Fruit fly (Drosophila melanogaster) whole organism, embryonic: ENCODE measurements around the gene ppk24.
A peak's percentile ranks its signal among the peaks of the same experiment; 100 is the strongest.

Source experiments
- Adf1 ChIP-seq: fragments of 200-800 bp; sonication (Bioruptor generic); IDR thresholded peaks from 2 replicates; pipeline ENCODE4 v1.3.6; 2022; ENCODE audit warnings: missing biosample characterization, missing genetic modification characterization
- Antp ChIP-seq: fragments of 200-800 bp; sonication (Bioruptor generic); optimal IDR thresholded peaks from 3 replicates; lab custom pipeline; 2016; ENCODE audit warnings: missing biosample characterization, missing genetic modification characterization
- Awh ChIP-seq: fragments of 200-800 bp; sonication (Bioruptor generic); IDR thresholded peaks from 2 replicates; pipeline ENCODE4, ENCODE4 v1.3.6; 2022; ENCODE audit warnings: missing biosample characterization, missing genetic modification characterization
- CG10267 ChIP-seq: fragments of 200-800 bp; sonication (Bioruptor generic); optimal IDR thresholded peaks from 2 replicates; lab custom pipeline; 2018; ENCODE audit warnings: missing biosample characterization, mild to moderate bottlenecking, missing genetic modification characterization, moderate library complexity
- CG10431 ChIP-seq: fragments of 200-800 bp; sonication (Bioruptor generic); optimal IDR thresholded peaks from 3 replicates; lab custom pipeline; 2018; ENCODE audit warnings: missing biosample characterization, mild to moderate bottlenecking, missing genetic modification characterization
- CG12104 ChIP-seq: fragments of 200-800 bp; sonication (Bioruptor generic); optimal IDR thresholded peaks from 3 replicates; lab custom pipeline; 2016; ENCODE audit warnings: missing biosample characterization, missing genetic modification characterization
- CG12219 ChIP-seq: fragments of 200-800 bp; sonication (Bioruptor generic); optimal IDR thresholded peaks from 3 replicates; lab custom pipeline; 2018; ENCODE audit warnings: missing biosample characterization, mild to moderate bottlenecking, missing genetic modification characterization
- CG1233 ChIP-seq: fragments of 200-800 bp; sonication (Bioruptor generic); optimal IDR thresholded peaks from 4 replicates; lab custom pipeline; 2018; ENCODE audit warnings: missing biosample characterization, mild to moderate bottlenecking, missing genetic modification characterization
- CG13296 ChIP-seq: fragments of 200-800 bp; sonication (Bioruptor generic); optimal IDR thresholded peaks from 3 replicates; lab custom pipeline; 2018; ENCODE audit warnings: missing biosample characterization, mild to moderate bottlenecking, missing genetic modification characterization
- CG13894 ChIP-seq: fragments of 200-800 bp; sonication (Bioruptor generic); optimal IDR thresholded peaks from 3 replicates; lab custom pipeline; 2018; ENCODE audit warnings: missing biosample characterization, mild to moderate bottlenecking, missing genetic modification characterization, moderate library complexity
- CG15479 ChIP-seq: fragments of 200-800 bp; sonication (Bioruptor generic); optimal IDR thresholded peaks from 3 replicates; lab custom pipeline; 2019; ENCODE audit warnings: missing biosample characterization, mild to moderate bottlenecking, missing genetic modification characterization, moderate library complexity
- CG16779 ChIP-seq: fragments of 200-800 bp; sonication (Bioruptor generic); IDR thresholded peaks from 2 replicates; pipeline ENCODE4 v1.3.6; 2022; ENCODE audit warnings: missing biosample characterization, missing genetic modification characterization
- CG17186 ChIP-seq: fragments of 200-800 bp; sonication (Bioruptor generic); optimal IDR thresholded peaks from 3 replicates; lab custom pipeline; 2017; ENCODE audit warnings: missing biosample characterization, missing genetic modification reagents, missing genetic modification characterization
- CG17359 ChIP-seq: fragments of 200-800 bp; sonication (Bioruptor generic); optimal IDR thresholded peaks from 3 replicates; lab custom pipeline; 2018; ENCODE audit warnings: missing biosample characterization, mild to moderate bottlenecking, missing genetic modification characterization, moderate library complexity
- CG2678 ChIP-seq: fragments of 200-800 bp; sonication (Bioruptor generic); optimal IDR thresholded peaks from 3 replicates; lab custom pipeline; 2019; ENCODE audit warnings: missing biosample characterization, mild to moderate bottlenecking, missing genetic modification characterization, moderate library complexity
- CG31441 ChIP-seq: fragments of 200-800 bp; sonication (Bioruptor generic); IDR thresholded peaks from 2 replicates; pipeline ENCODE4 v1.3.6; 2022; ENCODE audit warnings: missing biosample characterization, missing genetic modification characterization
- CG34376 ChIP-seq: fragments of 200-800 bp; sonication (Bioruptor generic); optimal IDR thresholded peaks from 2 replicates; lab custom pipeline; 2018; ENCODE audit warnings: missing biosample characterization, mild to moderate bottlenecking, missing genetic modification characterization
- CG4617 ChIP-seq: fragments of 200-800 bp; sonication (Bioruptor generic); optimal IDR thresholded peaks from 3 replicates; lab custom pipeline; 2016; ENCODE audit warnings: missing biosample characterization, missing genetic modification characterization, borderline replicate concordance
- CG6813 ChIP-seq: fragments of 200-800 bp; sonication (Bioruptor generic); optimal IDR thresholded peaks from 2 replicates; lab custom pipeline; 2017; ENCODE audit warnings: missing biosample characterization, missing genetic modification characterization, mild to moderate bottlenecking, moderate library complexity, missing genetic modification reagents
- CG6854 ChIP-seq: fragments of 200-800 bp; sonication (Bioruptor generic); optimal IDR thresholded peaks from 3 replicates; lab custom pipeline; 2017; ENCODE audit warnings: missing biosample characterization, mild to moderate bottlenecking, missing genetic modification characterization
- D ChIP-seq, 2 experiments: fragments of 200-800 bp in 1 of 2; fragments of >200 bp in 1 of 2; sonication (Bioruptor generic) in 1 of 2; optimal IDR thresholded peaks; 2 replicates in 1 of 2; 3 replicates in 1 of 2; lab custom pipeline; 2017; ENCODE audit warnings: mild to moderate bottlenecking in 1 of 2, missing biosample characterization in 1 of 2, missing genetic modification characterization in 1 of 2, missing genetic modification reagents in 1 of 2
- Deaf1 ChIP-seq: fragments of 200-800 bp; optimal IDR thresholded peaks from 3 replicates; lab custom pipeline; 2019; ENCODE audit warnings: missing biosample characterization, mild to moderate bottlenecking, missing genetic modification characterization, moderate library complexity
- Dip2 ChIP-seq: fragments of 200-800 bp; sonication (Bioruptor generic); IDR thresholded peaks from 2 replicates; pipeline ENCODE4 v1.3.6; 2022; ENCODE audit warnings: missing biosample characterization, missing genetic modification characterization
- Dll ChIP-seq: fragments of 200-800 bp; sonication (Bioruptor generic); IDR thresholded peaks from 4 replicates; pipeline ENCODE4 v1.3.6; 2022; ENCODE audit warnings: missing biosample characterization, missing genetic modification characterization; ENCODE audit not compliant: partially characterized antibody
- Dp ChIP-seq: fragments of 200-800 bp; sonication (Bioruptor generic); optimal IDR thresholded peaks from 2 replicates; lab custom pipeline; 2018; ENCODE audit warnings: missing biosample characterization, mild to moderate bottlenecking, missing genetic modification characterization, moderate library complexity
- Fer3 ChIP-seq: fragments of 200-800 bp; sonication (Bioruptor generic); optimal IDR thresholded peaks from 2 replicates; lab custom pipeline; 2018; ENCODE audit warnings: missing biosample characterization, mild to moderate bottlenecking, missing genetic modification characterization, moderate library complexity
- Med ChIP-seq: fragments of 200-800 bp; sonication (Bioruptor generic); peaks from one replicate; lab custom pipeline; 2016; ENCODE audit warnings: missing biosample characterization, missing genetic modification characterization, mild to moderate bottlenecking, inconsistent platforms, moderate library complexity
- Mes4 ChIP-seq: fragments of 200-800 bp; sonication (Bioruptor generic); optimal IDR thresholded peaks from 2 replicates; lab custom pipeline; 2016; ENCODE audit warnings: missing biosample characterization, missing genetic modification characterization
- NC2α ChIP-seq: fragments of 200-800 bp; sonication (Bioruptor generic); optimal IDR thresholded peaks from 2 replicates; lab custom pipeline; 2016; ENCODE audit warnings: missing biosample characterization, missing genetic modification characterization
- Rfx ChIP-seq: fragments of 200-800 bp; sonication (Bioruptor generic); IDR thresholded peaks from 2 replicates; pipeline ENCODE4 v1.3.6; 2022; ENCODE audit warnings: missing biosample characterization, missing genetic modification characterization
- al ChIP-seq: fragments of 200-800 bp; sonication (Bioruptor generic); IDR thresholded peaks from 2 replicates; pipeline ENCODE4 v1.3.6; 2022; ENCODE audit warnings: missing biosample characterization, missing genetic modification characterization
- amos ChIP-seq: fragments of 200-800 bp; sonication (Bioruptor generic); IDR thresholded peaks from 2 replicates; pipeline ENCODE4 v1.3.6; 2022; ENCODE audit warnings: missing biosample characterization, missing genetic modification characterization; ENCODE audit not compliant: partially characterized antibody
- exex ChIP-seq: fragments of 200-800 bp; sonication (Bioruptor generic); optimal IDR thresholded peaks from 4 replicates; lab custom pipeline; 2018; ENCODE audit warnings: missing biosample characterization, mild to moderate bottlenecking, missing genetic modification characterization, moderate library complexity
- gce ChIP-seq: fragments of 200-800 bp; sonication (Bioruptor generic); IDR thresholded peaks from 3 replicates; pipeline ENCODE4 v1.3.6; 2022; ENCODE audit warnings: missing biosample characterization, missing genetic modification characterization
- h ChIP-seq: fragments of >200 bp; optimal IDR thresholded peaks from 2 replicates; lab custom pipeline; 2017
- lab ChIP-seq: fragments of 200-800 bp; sonication (Bioruptor generic); optimal IDR thresholded peaks from 3 replicates; lab custom pipeline; 2017; ENCODE audit warnings: missing biosample characterization, missing genetic modification characterization, mild to moderate bottlenecking, moderate library complexity, missing genetic modification reagents
- mam ChIP-seq: fragments of 200-800 bp; sonication (Bioruptor generic); optimal IDR thresholded peaks from 3 replicates; lab custom pipeline; 2016; ENCODE audit warnings: missing biosample characterization, missing genetic modification characterization
- otp ChIP-seq: fragments of 200-800 bp; sonication (Bioruptor generic); IDR thresholded peaks from 3 replicates; pipeline ENCODE4, ENCODE4 v1.3.6; 2022; ENCODE audit warnings: missing biosample characterization, missing genetic modification characterization
- pita ChIP-seq: fragments of 200-800 bp; sonication (Bioruptor generic); optimal IDR thresholded peaks from 2 replicates; lab custom pipeline; 2017; ENCODE audit warnings: missing biosample characterization, mild to moderate bottlenecking, missing genetic modification characterization
- slp2 ChIP-seq: fragments of 200-800 bp; sonication (Bioruptor generic); optimal IDR thresholded peaks from 2 replicates; lab custom pipeline; 2016; ENCODE audit warnings: missing biosample characterization, missing genetic modification characterization
- sr ChIP-seq: fragments of 200-800 bp; sonication (Bioruptor generic); IDR thresholded peaks from 3 replicates; pipeline ENCODE4 v1.3.6; 2022; ENCODE audit warnings: missing biosample characterization, missing genetic modification characterization
- stwl ChIP-seq: fragments of 200-800 bp; sonication (Bioruptor generic); optimal IDR thresholded peaks from 3 replicates; lab custom pipeline; 2018; ENCODE audit warnings: missing biosample characterization, mild to moderate bottlenecking, missing genetic modification characterization, moderate library complexity
- tll ChIP-seq, 2 experiments: fragments of 200-800 bp in 1 of 2; fragments of >200 bp in 1 of 2; sonication (Bioruptor generic) in 1 of 2; optimal IDR thresholded peaks; 2 replicates each; lab custom pipeline; 2017 to 2019; ENCODE audit warnings: missing biosample characterization in 2 of 2, missing genetic modification characterization in 2 of 2, mild to moderate bottlenecking in 1 of 2, moderate library complexity in 1 of 2
- toy ChIP-seq: fragments of 200-800 bp; sonication (Bioruptor generic); IDR thresholded peaks from 2 replicates; pipeline ENCODE4 v1.3.6; 2022; ENCODE audit warnings: missing biosample characterization, missing genetic modification characterization
- twi ChIP-seq: fragments of 200-800 bp; optimal IDR thresholded peaks from 2 replicates; lab custom pipeline; 2019; ENCODE audit warnings: missing biosample characterization, mild to moderate bottlenecking, missing genetic modification characterization, moderate library complexity
- zen ChIP-seq: fragments of 200-800 bp; sonication (Bioruptor generic); optimal IDR thresholded peaks from 3 replicates; lab custom pipeline; 2018; ENCODE audit warnings: missing biosample characterization, mild to moderate bottlenecking, missing genetic modification characterization, moderate library complexity

The ppk24 gene

dm6 chr3R:31222890-31223569, 42.5 kb upstream of the ppk24 start (continued):
- TF ChIP-seq amos (peak; percentile 21; the same call in 1 of the 2 replicates), CG15479 (GFP tag; lab: Kevin White, UChicago) (peak; percentile 77), Deaf1 (tag; lab: Kevin White, UChicago) (peak; percentile 8), lab (no peak), CG2678 (tag; lab: Kevin White, UChicago) (no peak), CG16779 (GFP tag; lab: Robert Waterston, UW) (peak; percentile 9; the same call in 1 of the 2 replicates), CG13894 (peak; percentile 93), zen (peak; percentile 62), CG10267 (tag; lab: Kevin White, UChicago) (no peak), h (lab: Kevin White, UChicago) (no peak), slp2 (GFP tag; lab: Kevin White, UChicago) (no peak), Rfx (GFP tag; lab: Robert Waterston, UW) (peak; percentile 57; the same call in 1 of the 2 replicates), tll (GFP tag; optimal IDR thresholded peaks at IDR 0.05; lab: Kevin White, UChicago) (no peak), CG6854 (GFP tag; lab: Kevin White, UChicago) (no peak), CG4617 (no peak), Med (GFP tag; lab: Kevin White, UChicago) (peak; percentile 23)

dm6 chr3R:31223971-31224860, 41.3 kb upstream of the ppk24 start:
- TF ChIP-seq CG12104 (GFP tag; lab: Kevin White, UChicago) (no peak), CG10431 (no peak), NC2α (GFP tag; lab: Kevin White, UChicago) (no peak), mam (GFP tag; lab: Kevin White, UChicago) (no peak), Adf1 (GFP tag; lab: Robert Waterston, UW) (no peak), Awh (GFP tag; lab: Robert Waterston, UW) (no peak), pita (GFP tag; lab: Kevin White, UChicago) (no peak), CG17186 (GFP tag; lab: Kevin White, UChicago) (no peak), Med (GFP tag; lab: Kevin White, UChicago) (peak; percentile 62), stwl (tag; lab: Kevin White, UChicago) (no peak), CG1233 (GFP tag; lab: Kevin White, UChicago) (no peak), toy (no peak), otp (no peak), Antp (GFP tag; lab: Kevin White, UChicago) (no peak), sr (no peak), Mes4 (GFP tag; lab: Kevin White, UChicago) (no peak), CG13296 (no peak), D (optimal IDR thresholded peaks at IDR 0.05; lab: Kevin White, UChicago) (no peak), D (GFP tag; optimal IDR thresholded peaks at IDR 0.05; lab: Kevin White, UChicago) (no peak), gce (GFP tag; lab: Robert Waterston, UW) (no peak), Fer3 (tag; lab: Kevin White, UChicago) (no peak), Dp (no peak), CG31441 (no peak), CG17359 (no peak), twi (tag; lab: Kevin White, UChicago) (peak; percentile 49), CG34376 (peak; percentile 41), Dll (GFP tag; lab: Robert Waterston, UW) (0 out of 4 replicates have a peak, but pooled peaks have one; percentile 1), al (GFP tag; lab: Robert Waterston, UW) (no peak), CG6813 (no peak), CG15479 (GFP tag; lab: Kevin White, UChicago) (peak; percentile 64), CG12219 (GFP tag; lab: Kevin White, UChicago) (no peak), Dip2 (GFP tag; lab: Robert Waterston, UW) (no peak), exex (tag; lab: Kevin White, UChicago) (peak; percentile 80)
